Worm (Caenorhabditis elegans): Measurements from ENCODE around the gene M57.1.

The M57.1 gene

ce11 chrIV:3532989-3533388 lies 722 bp downstream of the M57.1 start:
- TF ChIP-seq sea-2 (GFP tag; IDR thresholded peaks at IDR 0.05) (no peak), hmg-1.2 (GFP tag; IDR thresholded peaks at IDR 0.05) (peak; percentile 49; the same call in 1 of the 2 replicates)

- TF ChIP-seq hmg-1.2 (GFP tag; IDR thresholded peaks at IDR 0.05) (peak; percentile 71; the same call in 1 of the 2 replicates), lin-26 (GFP tag; IDR thresholded peaks at IDR 0.05) (no peak), madf-8 (GFP tag; conservative IDR thresholded peaks at IDR 0.05) (0 out of 2 replicates have a peak, but pooled peaks have one; percentile 28), zfh-2 (GFP tag; conservative IDR thresholded peaks at IDR 0.05) (no peak), madf-6 (GFP tag; IDR thresholded peaks at IDR 0.05) (peak; percentile 68), mcd-1 (GFP tag; IDR thresholded peaks at IDR 0.05) (peak; percentile 31; the same call in 1 of the 2 replicates), efl-1 (GFP tag; optimal IDR thresholded peaks at IDR 0.05) (peak; percentile 45)
Observed at ce11 chrIV:3539253-3539652, 7.0 kb downstream of the M57.1 start.

- TF ChIP-seq sptf-2 (GFP tag; optimal IDR thresholded peaks at IDR 0.05) (no peak), aptf-3 (GFP tag; IDR thresholded peaks at IDR 0.05) (no peak), dpff-1 (tag; optimal IDR thresholded peaks at IDR 0.05) (no peak), B0035.1 (tag; optimal IDR thresholded peaks at IDR 0.05) (no peak), Y53F4B.3 (GFP tag; IDR thresholded peaks at IDR 0.05) (no peak), ccch-3 (GFP tag; optimal IDR thresholded peaks at IDR 0.05) (no peak), snpc-1.1 (tag; optimal IDR thresholded peaks at IDR 0.05; ENCODE audit: insufficient read depth) (no peak)
Observed at ce11 chrIV:3539872-3540271, 7.6 kb downstream of the M57.1 start, which contains the start of gene B0212.3. B0212.3 (plus strand) TSS chrIV:3540172.

- TF ChIP-seq hmg-1.2 (GFP tag; IDR thresholded peaks at IDR 0.05) (no peak), lin-40 (tag; optimal IDR thresholded peaks at IDR 0.05) (no peak), F57C9.4 (tag; optimal IDR thresholded peaks at IDR 0.05) (no peak), dpl-1 (GFP tag; optimal IDR thresholded peaks at IDR 0.05) (no peak), snpc-1.3 (tag; optimal IDR thresholded peaks at IDR 0.05; ENCODE audit: insufficient read depth) (no peak), B0336.3 (GFP tag; IDR thresholded peaks at IDR 0.05) (no peak), Y53G8AR.9 (GFP tag; conservative IDR thresholded peaks at IDR 0.05) (no peak)
Observed at ce11 chrIV:3545060-3545459, 12.8 kb downstream of the M57.1 start.

- TF ChIP-seq aptf-3 (GFP tag; IDR thresholded peaks at IDR 0.05) = no peak
- no peak for TF ChIP-seq ztf-22 (GFP tag; optimal IDR thresholded peaks at IDR 0.05)
- TF ChIP-seq hmg-1.2 (GFP tag; IDR thresholded peaks at IDR 0.05) = no peak
- no peak for TF ChIP-seq Y53F4B.3 (GFP tag; IDR thresholded peaks at IDR 0.05)
- no peak for TF ChIP-seq let-607 (tag; optimal IDR thresholded peaks at IDR 0.05)
- TF ChIP-seq F52B5.7 (tag; optimal IDR thresholded peaks at IDR 0.05) = no peak
- TF ChIP-seq ceh-27 (GFP tag; optimal IDR thresholded peaks at IDR 0.05) = no peak
- no peak for TF ChIP-seq unc-130 (GFP tag; optimal IDR thresholded peaks at IDR 0.05)
- no peak for TF ChIP-seq T26A5.8 (tag; optimal IDR thresholded peaks at IDR 0.05)
Observed at ce11 chrIV:3547500-3547899, 15.2 kb downstream of the M57.1 start, which contains the start of gene nstp-6. nstp-6 (minus strand) TSS chrIV:3547600.

- TF ChIP-seq F37B4.10 (GFP tag; IDR thresholded peaks at IDR 0.05) (no peak), zfh-2 (GFP tag; conservative IDR thresholded peaks at IDR 0.05) (no peak), attf-5 (GFP tag; optimal IDR thresholded peaks at IDR 0.05) (peak; percentile 36), xnd-1 (tag; optimal IDR thresholded peaks at IDR 0.05) (no peak), hmg-1.2 (GFP tag; IDR thresholded peaks at IDR 0.05) (peak; percentile 79), madf-6 (GFP tag; IDR thresholded peaks at IDR 0.05) (no peak), unc-62 (GFP tag; optimal IDR thresholded peaks at IDR 0.05) (no peak), ceh-91 (GFP tag; IDR thresholded peaks at IDR 0.05) (no peak), mcd-1 (GFP tag; IDR thresholded peaks at IDR 0.05) (0 out of 2 replicates have a peak, but pooled peaks have one; percentile 10), nhr-80 (tag; optimal IDR thresholded peaks at IDR 0.05) (peak; percentile 62), repo-1 (tag; optimal IDR thresholded peaks at IDR 0.05) (no peak), lsl-1 (GFP tag; optimal IDR thresholded peaks at IDR 0.05) (no peak)
Observed at ce11 chrIV:3548315-3548714, 16.0 kb downstream of the M57.1 start.
